Worm (Caenorhabditis elegans): Measurements from ENCODE around the gene Y41G9A.6.

DNA sequence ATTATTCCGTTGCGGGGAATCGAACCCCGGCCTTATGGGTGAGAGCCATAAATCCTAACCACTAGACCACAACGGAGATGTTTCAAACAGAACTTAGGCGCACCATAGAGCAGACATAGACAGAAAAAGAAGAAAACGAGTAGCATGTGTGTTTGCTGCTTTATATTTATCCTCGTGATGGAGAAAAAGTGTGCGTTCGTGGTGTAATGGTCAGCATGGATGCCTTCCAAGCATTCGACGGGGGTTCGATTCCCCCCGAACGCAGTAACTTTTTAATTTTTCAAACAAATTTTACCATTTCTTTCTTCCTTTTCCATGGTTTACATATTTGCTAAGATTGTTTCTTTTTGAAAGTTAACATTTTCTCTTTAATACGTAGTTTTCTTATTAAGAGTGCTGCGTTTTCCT is 32.4 kb upstream of the Y41G9A.6 start:
- TF ChIP-seq mab-9 (GFP tag; IDR thresholded peaks at IDR 0.05) (peak; percentile 89), pqm-1 (tag; optimal IDR thresholded peaks at IDR 0.05) (no peak), blmp-1 (tag; optimal IDR thresholded peaks at IDR 0.05) (no peak), fos-1 (tag; optimal IDR thresholded peaks at IDR 0.05) (peak; percentile 88), ceh-82 (tag; optimal IDR thresholded peaks at IDR 0.05) (peak; percentile 79 to 89 (median 86)), ceh-88 (GFP tag; IDR thresholded peaks at IDR 0.05) (peak; percentile 93)
